Worm (Caenorhabditis elegans) whole organism, L4 larva: Measurements from ENCODE around the gene pgl-2.

ENCODE experiments used
- F49E8.2 ChIP-seq: sonication (generic microtip); optimal IDR thresholded peaks from 2 replicates; lab custom pipeline; 2016; ENCODE audit warnings: missing compliant biosample characterization, mild to moderate bottlenecking, missing genetic modification characterization, borderline replicate concordance
- R02D3.7 ChIP-seq: fragments of 150-350 bp; sonication (generic microtip); optimal IDR thresholded peaks from 3 replicates; lab custom pipeline; 2014; ENCODE audit warnings: missing biosample characterization, missing genetic modification characterization
- T20F7.1 ChIP-seq: fragments of 200-800 bp; sonication (Bioruptor generic); optimal IDR thresholded peaks from 2 replicates; lab custom pipeline; 2018; ENCODE audit warnings: mild to moderate bottlenecking, missing genetic modification characterization, missing compliant biosample characterization
- T26A8.4 ChIP-seq: fragments of 200-800 bp; sonication (Bioruptor generic); IDR thresholded peaks from 2 replicates; pipeline ENCODE4 v1.3.6; 2022; ENCODE audit warnings: missing genetic modification characterization, missing compliant biosample characterization
- Y105C5A.15 ChIP-seq: fragments of 200-800 bp; sonication (Bioruptor generic); IDR thresholded peaks from 2 replicates; pipeline ENCODE4 v1.3.6; 2022; ENCODE audit warnings: missing genetic modification characterization, missing compliant biosample characterization
- Y48G9A.11 ChIP-seq: fragments of 200-800 bp; sonication (Bioruptor generic); IDR thresholded peaks from 2 replicates; pipeline ENCODE4 v1.3.6; 2022; ENCODE audit warnings: missing genetic modification reagents, missing genetic modification characterization, missing compliant biosample characterization
- ZK337.2 ChIP-seq: fragments of 200-800 bp; sonication (Bioruptor generic); IDR thresholded peaks from 2 replicates; pipeline ENCODE4 v1.3.6; 2022; ENCODE audit warnings: missing genetic modification reagents, missing genetic modification characterization, missing compliant biosample characterization
- aly-2 ChIP-seq: sonication (generic microtip); optimal IDR thresholded peaks from 2 replicates; lab custom pipeline; 2018; ENCODE audit warnings: missing biosample characterization, missing genetic modification characterization
- ceh-20 ChIP-seq: fragments of 200-800 bp; sonication (Bioruptor generic); IDR thresholded peaks from 2 replicates; pipeline ENCODE4 v1.3.6; 2022; ENCODE audit warnings: missing genetic modification reagents, missing genetic modification characterization, missing compliant biosample characterization
- ceh-28 ChIP-seq: fragments of 150-350 bp; optimal IDR thresholded peaks from 2 replicates; lab custom pipeline; 2014; ENCODE audit warnings: missing biosample characterization, missing genetic modification reagents, missing genetic modification characterization
- cey-2 ChIP-seq: sonication (generic microtip); optimal IDR thresholded peaks from 3 replicates; lab custom pipeline; 2017; ENCODE audit warnings: missing genetic modification characterization, mild to moderate bottlenecking, missing compliant biosample characterization, antibody characterized with exemption, borderline replicate concordance; ENCODE audit not compliant: insufficient read depth
- ctbp-1 ChIP-seq: fragments of 200-800 bp; sonication (Bioruptor generic); IDR thresholded peaks from 2 replicates; pipeline ENCODE4 v1.3.6; 2022; ENCODE audit warnings: missing genetic modification reagents, missing genetic modification characterization, missing compliant biosample characterization
- daf-16 ChIP-seq, 3 experiments: sonication (generic microtip); optimal IDR thresholded peaks; 2 replicates each; lab custom pipeline; 2016 to 2017; ENCODE audit warnings: missing genetic modification characterization in 3 of 3, missing genetic modification reagents in 3 of 3, mild to moderate bottlenecking in 2 of 3, missing compliant biosample characterization in 2 of 3, missing biosample characterization in 1 of 3, moderate library complexity in 1 of 3
- dmd-6 ChIP-seq: fragments of 200-800 bp; sonication (Bioruptor generic); IDR thresholded peaks from 2 replicates; pipeline ENCODE4 v1.3.6; 2022; ENCODE audit warnings: missing genetic modification reagents, missing genetic modification characterization, missing compliant biosample characterization
- dmd-8 ChIP-seq: fragments of 200-800 bp; sonication (Bioruptor generic); IDR thresholded peaks from 2 replicates; pipeline ENCODE4 v1.3.6; 2022; ENCODE audit warnings: missing genetic modification characterization, missing compliant biosample characterization
- dmd-9 ChIP-seq: fragments of 200-800 bp; sonication (Bioruptor generic); IDR thresholded peaks from 2 replicates; pipeline ENCODE4 v1.3.6; 2022; ENCODE audit warnings: missing genetic modification reagents, missing genetic modification characterization, missing compliant biosample characterization
- egl-43 ChIP-seq: fragments of 200-800 bp; sonication (Bioruptor generic); IDR thresholded peaks from 2 replicates; pipeline ENCODE4 v1.3.6; 2022; ENCODE audit warnings: missing genetic modification reagents, missing genetic modification characterization, missing compliant biosample characterization
- fkh-10 ChIP-seq: fragments of 150-350 bp; optimal IDR thresholded peaks from 2 replicates; lab custom pipeline; 2014; ENCODE audit warnings: missing biosample characterization, missing genetic modification reagents, missing genetic modification characterization
- gei-8 ChIP-seq: fragments of 200-800 bp; sonication (Bioruptor generic); optimal IDR thresholded peaks from 2 replicates; lab custom pipeline; 2018; ENCODE audit warnings: mild to moderate bottlenecking, missing genetic modification characterization, missing compliant biosample characterization
- hif-1 ChIP-seq, 2 experiments: sonication (generic microtip); optimal IDR thresholded peaks; 2 replicates each; lab custom pipeline; 2016 to 2017; ENCODE audit warnings: missing compliant biosample characterization in 2 of 2, missing genetic modification characterization in 2 of 2, missing genetic modification reagents in 2 of 2, missing genotype in 2 of 2, mild to moderate bottlenecking in 1 of 2
- hlh-30 ChIP-seq: sonication (generic microtip); optimal IDR thresholded peaks from 2 replicates; lab custom pipeline; 2017; ENCODE audit warnings: antibody characterized with exemption, mild to moderate bottlenecking, missing genetic modification characterization, missing compliant biosample characterization; ENCODE audit not compliant: insufficient read depth
- jun-1 ChIP-seq: fragments of 150-350 bp; optimal IDR thresholded peaks from 2 replicates; lab custom pipeline; 2014; ENCODE audit warnings: missing biosample characterization, missing genetic modification reagents, missing genetic modification characterization
- lin-13 ChIP-seq: fragments of 150-350 bp; optimal IDR thresholded peaks from 2 replicates; lab custom pipeline; 2014; ENCODE audit warnings: missing biosample characterization, missing genetic modification reagents, missing genetic modification characterization
- lin-38 ChIP-seq: fragments of 200-800 bp; sonication (Bioruptor generic); IDR thresholded peaks from 2 replicates; pipeline ENCODE4 v1.3.6; 2022; ENCODE audit warnings: missing genetic modification reagents, missing genetic modification characterization, missing compliant biosample characterization
- lin-39 ChIP-seq: fragments of 150-350 bp; optimal IDR thresholded peaks from 2 replicates; lab custom pipeline; 2014; ENCODE audit warnings: missing biosample characterization, missing genetic modification reagents, missing genetic modification characterization
- lsy-2 ChIP-seq, 2 experiments: fragments of 150-350 bp in 1 of 2; sonication (generic microtip) in 1 of 2; optimal IDR thresholded peaks; 2 replicates each; lab custom pipeline; 2014 to 2017; ENCODE audit warnings: missing biosample characterization in 2 of 2, missing genetic modification characterization in 2 of 2
- madf-5 ChIP-seq, 2 experiments: fragments of 200-800 bp; sonication (Bioruptor generic); IDR thresholded peaks; 2 replicates each; pipeline ENCODE4 v1.3.6; 2022; ENCODE audit warnings: missing compliant biosample characterization in 2 of 2, missing genetic modification characterization in 2 of 2
- madf-9 ChIP-seq: fragments of 200-800 bp; sonication (Bioruptor generic); conservative IDR thresholded peaks from 2 replicates; pipeline ENCODE4 v1.3.6; 2022; ENCODE audit warnings: missing genetic modification reagents, missing genetic modification characterization, missing compliant biosample characterization
- mdl-1 ChIP-seq, 2 experiments: fragments of 150-350 bp in 1 of 2; sonication (generic microtip) in 1 of 2; optimal IDR thresholded peaks; 2 replicates each; lab custom pipeline; 2014 to 2017; ENCODE audit warnings: missing biosample characterization in 2 of 2, missing genetic modification characterization in 2 of 2
- mep-1 ChIP-seq: fragments of 150-350 bp; sonication (generic microtip); optimal IDR thresholded peaks from 3 replicates; lab custom pipeline; 2014; ENCODE audit warnings: missing biosample characterization, missing genetic modification characterization
- mxl-2 ChIP-seq: fragments of 200-800 bp; sonication (Bioruptor generic); conservative IDR thresholded peaks from 2 replicates; pipeline ENCODE4 v1.3.6; 2022; ENCODE audit warnings: missing genetic modification reagents, missing genetic modification characterization, missing compliant biosample characterization
- nhr-11 ChIP-seq: fragments of 150-350 bp; optimal IDR thresholded peaks from 2 replicates; lab custom pipeline; 2014; ENCODE audit warnings: missing biosample characterization, missing genetic modification characterization
- nhr-237 ChIP-seq: sonication (generic microtip); optimal IDR thresholded peaks from 2 replicates; lab custom pipeline; 2017; ENCODE audit warnings: missing biosample characterization, missing genetic modification characterization
- nhr-41 ChIP-seq: fragments of 200-800 bp; sonication (Bioruptor generic); IDR thresholded peaks from 2 replicates; pipeline ENCODE4 v1.3.6; 2022; ENCODE audit warnings: missing genetic modification reagents, missing genetic modification characterization, missing compliant biosample characterization
- nhr-48 ChIP-seq: sonication (generic microtip); optimal IDR thresholded peaks from 2 replicates; lab custom pipeline; 2016; ENCODE audit warnings: mild to moderate bottlenecking, missing genetic modification characterization, missing compliant biosample characterization
- php-3 ChIP-seq: fragments of 200-800 bp; sonication (Bioruptor generic); IDR thresholded peaks from 2 replicates; pipeline ENCODE4 v1.3.6; 2022; ENCODE audit warnings: missing genetic modification reagents, missing genetic modification characterization, missing compliant biosample characterization
- pqm-1 ChIP-seq: sonication (generic microtip); optimal IDR thresholded peaks from 2 replicates; lab custom pipeline; 2017; ENCODE audit warnings: missing biosample characterization, missing genetic modification characterization
- sdz-12 ChIP-seq: fragments of 200-800 bp; sonication (Bioruptor generic); optimal IDR thresholded peaks from 2 replicates; lab custom pipeline; 2018; ENCODE audit warnings: mild to moderate bottlenecking, missing genetic modification characterization, missing compliant biosample characterization
- skn-1 ChIP-seq: fragments of 150-350 bp; optimal IDR thresholded peaks from 2 replicates; lab custom pipeline; 2014; ENCODE audit warnings: missing biosample characterization, missing genetic modification characterization
- snpc-4 ChIP-seq: fragments of 150-350 bp; optimal IDR thresholded peaks from 2 replicates; lab custom pipeline; 2014; ENCODE audit warnings: missing biosample characterization, missing genetic modification characterization
- spr-1 ChIP-seq: sonication (generic microtip); optimal IDR thresholded peaks from 2 replicates; lab custom pipeline; 2016; ENCODE audit warnings: mild to moderate bottlenecking, missing genetic modification characterization, missing compliant biosample characterization
- tag-97 ChIP-seq: fragments of 200-800 bp; sonication (Bioruptor generic); IDR thresholded peaks from 2 replicates; pipeline ENCODE4 v1.3.6; 2022; ENCODE audit warnings: missing genetic modification characterization, missing compliant biosample characterization
- tra-1 ChIP-seq: fragments of 200-800 bp; sonication (Bioruptor generic); IDR thresholded peaks from 2 replicates; pipeline ENCODE4 v1.3.6; 2022; ENCODE audit warnings: missing genetic modification reagents, missing genetic modification characterization, missing compliant biosample characterization
- unc-39 ChIP-seq: sonication (generic microtip); optimal IDR thresholded peaks from 2 replicates; lab custom pipeline; 2017; ENCODE audit warnings: missing biosample characterization, missing genetic modification characterization
- unc-62 ChIP-seq, 3 experiments: fragments of 150-350 bp in 1 of 3; sonication (generic microtip); optimal IDR thresholded peaks in 2 of 3; peaks in 1 of 3; 1 replicate in 1 of 3; 2 replicates in 2 of 3; lab custom pipeline; 2014 to 2017; ENCODE audit warnings: missing biosample characterization in 3 of 3, missing genetic modification characterization in 3 of 3, missing genetic modification reagents in 3 of 3, missing genotype in 1 of 3
- zag-1 ChIP-seq: fragments of 150-350 bp; optimal IDR thresholded peaks from 2 replicates; lab custom pipeline; 2014; ENCODE audit warnings: missing biosample characterization, missing genetic modification characterization
- zfp-2 ChIP-seq: sonication (generic microtip); optimal IDR thresholded peaks from 2 replicates; lab custom pipeline; 2016; ENCODE audit warnings: mild to moderate bottlenecking, missing genetic modification characterization, missing compliant biosample characterization
- zip-11 ChIP-seq: fragments of 200-800 bp; sonication (Bioruptor generic); IDR thresholded peaks from 2 replicates; pipeline ENCODE4 v1.3.6; 2022; ENCODE audit warnings: missing genetic modification characterization, missing compliant biosample characterization
- zip-2 ChIP-seq: fragments of 150-350 bp; optimal IDR thresholded peaks from 2 replicates; lab custom pipeline; 2014; ENCODE audit warnings: missing biosample characterization, missing genetic modification characterization

Gene pgl-2

DNA sequence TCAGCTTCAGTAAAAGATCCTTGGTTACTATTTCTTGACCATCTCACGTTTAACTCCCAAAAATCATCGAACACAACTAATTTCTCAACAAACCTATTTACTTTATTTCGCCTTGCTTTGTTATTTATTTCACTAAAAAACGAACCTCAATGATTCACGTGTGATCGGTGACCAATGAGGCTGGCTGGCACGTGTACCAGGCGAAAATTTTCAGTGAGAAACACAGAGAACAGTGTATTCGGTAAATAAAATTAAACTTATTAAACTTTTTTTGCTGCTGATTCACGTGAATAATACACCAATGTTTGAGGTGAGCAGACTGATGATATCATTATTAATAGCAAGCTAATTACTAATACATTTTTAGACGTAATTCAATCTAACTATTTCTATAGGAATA lies 19.8 kb downstream of the pgl-2 start:
- TF ChIP-seq fkh-10 (GFP tag; lab: Kevin White, UChicago) (no peak), T26A8.4 (GFP tag; lab: Robert Waterston, UW) (no peak), dmd-9 (GFP tag; lab: Robert Waterston, UW) (no peak), T20F7.1 (peak; percentile 6), pqm-1 (tag; lab: Kevin White, UChicago) (no peak), unc-62 (GFP tag; optimal IDR thresholded peaks at IDR 0.05 in 1 of 2; lab: Kevin White, UChicago) (no peak), unc-62 (tag; optimal IDR thresholded peaks at IDR 0.05; lab: Kevin White, UChicago) (no peak), snpc-4 (no peak), R02D3.7 (tag; lab: Kevin White, UChicago) (no peak), mep-1 (no peak), egl-43 (no peak), dmd-8 (GFP tag; lab: Robert Waterston, UW) (no peak), nhr-11 (no peak), madf-9 (GFP tag; lab: Robert Waterston, UW) (no peak), aly-2 (tag; lab: Kevin White, UChicago) (no peak), nhr-237 (tag; lab: Kevin White, UChicago) (no peak), sdz-12 (no peak), ctbp-1 (GFP tag; lab: Robert Waterston, UW) (no peak), cey-2 (no peak), zfp-2 (no peak), unc-39 (tag; lab: Kevin White, UChicago) (no peak), madf-5 (GFP tag; IDR thresholded peaks at IDR 0.05; lab: Robert Waterston, UW) (no peak), jun-1 (tag; lab: Kevin White, UChicago) (no peak), tra-1 (GFP tag; lab: Robert Waterston, UW) (no peak), zag-1 (no peak), php-3 (no peak), lin-38 (no peak), ZK337.2 (no peak), mxl-2 (GFP tag; lab: Robert Waterston, UW) (0 out of 2 replicates have a peak, but pooled peaks have one; percentile 41), Y105C5A.15 (GFP tag; lab: Robert Waterston, UW) (no peak), F49E8.2 (tag; lab: Kevin White, UChicago) (no peak), hlh-30 (tag; lab: Kevin White, UChicago) (peak; percentile 59), daf-16 (GFP tag; optimal IDR thresholded peaks at IDR 0.05; lab: Kevin White, UChicago) (no peak), daf-16 (tag; optimal IDR thresholded peaks at IDR 0.05; lab: Kevin White, UChicago) (no peak), spr-1 (tag; lab: Kevin White, UChicago) (no peak), skn-1 (no peak), ceh-28 (no peak), mdl-1 (tag; optimal IDR thresholded peaks at IDR 0.05; lab: Kevin White, UChicago) (no peak), nhr-48 (tag; lab: Kevin White, UChicago) (peak; percentile 22), dmd-6 (GFP tag; lab: Robert Waterston, UW) (peak; percentile 30; the same call in 1 of the 2 replicates), Y48G9A.11 (GFP tag; lab: Robert Waterston, UW) (no peak), nhr-41 (GFP tag; lab: Robert Waterston, UW) (no peak)

DNA sequence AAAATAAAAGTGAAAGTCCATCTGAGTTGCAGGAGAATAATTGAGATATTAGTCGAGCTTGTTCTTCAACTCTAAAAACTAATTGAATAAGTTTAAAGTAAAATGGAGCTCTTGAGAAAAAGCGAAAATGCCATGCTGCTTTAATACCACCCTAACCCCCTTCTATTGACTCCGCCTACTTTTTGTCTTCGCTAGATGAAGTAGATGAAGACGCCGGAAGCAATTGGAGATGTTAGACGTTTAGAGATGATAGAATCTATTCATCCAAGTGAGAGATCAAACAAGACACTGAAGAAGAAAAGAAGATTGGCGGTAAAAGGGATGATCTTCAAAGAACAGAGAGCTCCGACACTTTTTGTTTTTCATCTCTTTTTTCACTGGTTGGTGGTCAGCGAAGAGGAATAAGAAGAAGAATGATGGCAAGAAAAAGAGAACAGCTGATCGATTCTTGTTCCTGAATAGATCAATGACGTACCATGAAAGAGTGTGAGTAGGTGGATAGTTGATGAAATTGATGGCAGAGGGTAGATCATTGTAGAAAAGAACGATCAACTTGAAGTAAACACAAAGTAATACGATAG lies 20.7 kb downstream of the pgl-2 start:
- TF ChIP-seq T20F7.1 (no peak), zfp-2 (no peak), zip-11 (GFP tag; lab: Robert Waterston, UW) (no peak), hif-1 (tag; optimal IDR thresholded peaks at IDR 0.05; lab: Kevin White, UChicago) (no peak), snpc-4 (no peak), nhr-11 (peak; percentile 23), nhr-41 (GFP tag; lab: Robert Waterston, UW) (no peak), ceh-20 (GFP tag; lab: Robert Waterston, UW) (0 out of 2 replicates have a peak, but pooled peaks have one; percentile 11), unc-62 (GFP tag; optimal IDR thresholded peaks at IDR 0.05 in 1 of 2; lab: Kevin White, UChicago) (peak in 1 of 2 experiments; percentile 37), unc-62 (tag; optimal IDR thresholded peaks at IDR 0.05; lab: Kevin White, UChicago) (no peak), lin-13 (no peak), tag-97 (no peak), tra-1 (GFP tag; lab: Robert Waterston, UW) (no peak), zip-2 (no peak), lin-39 (tag; lab: Kevin White, UChicago) (no peak), dmd-6 (GFP tag; lab: Robert Waterston, UW) (peak; percentile 6; the same call in 1 of the 2 replicates), lsy-2 (tag; optimal IDR thresholded peaks at IDR 0.05; lab: Kevin White, UChicago) (peak in 1 of 2 experiments; percentile 4), gei-8 (GFP tag; lab: Kevin White, UChicago) (no peak)
